Fruit fly (Drosophila melanogaster) whole organism, embryonic: ENCODE results near the gene mRpS30.
A peak's percentile ranks its signal among the peaks of the same experiment; 100 is the strongest.

Source experiments
- CG10462 ChIP-seq: fragments of 200-800 bp; sonication (Bioruptor generic); optimal IDR thresholded peaks from 2 replicates; lab custom pipeline; 2016; ENCODE audit warnings: missing biosample characterization, missing genetic modification characterization
- CG10565 ChIP-seq: fragments of 200-800 bp; sonication (Bioruptor generic); optimal IDR thresholded peaks from 3 replicates; lab custom pipeline; 2016; ENCODE audit warnings: missing biosample characterization, mild to moderate bottlenecking, missing genetic modification characterization
- CG13424 ChIP-seq: fragments of 200-800 bp; sonication (Bioruptor generic); optimal IDR thresholded peaks from 2 replicates; lab custom pipeline; 2019; ENCODE audit warnings: missing biosample characterization, mild to moderate bottlenecking, missing genetic modification characterization, moderate library complexity
- CG13894 ChIP-seq: fragments of 200-800 bp; sonication (Bioruptor generic); optimal IDR thresholded peaks from 3 replicates; lab custom pipeline; 2018; ENCODE audit warnings: missing biosample characterization, mild to moderate bottlenecking, missing genetic modification characterization, moderate library complexity
- CG15514 ChIP-seq: fragments of 200-800 bp; sonication (Bioruptor generic); optimal IDR thresholded peaks from 3 replicates; lab custom pipeline; 2017; ENCODE audit warnings: missing biosample characterization, missing genetic modification characterization, mild to moderate bottlenecking, moderate library complexity, missing genetic modification reagents
- CG16813 ChIP-seq: fragments of 200-800 bp; sonication (Bioruptor generic); IDR thresholded peaks from 3 replicates; pipeline ENCODE4 v1.3.6; 2022; ENCODE audit warnings: missing biosample characterization, missing genetic modification characterization; ENCODE audit not compliant: partially characterized antibody
- CG17186 ChIP-seq: fragments of 200-800 bp; sonication (Bioruptor generic); optimal IDR thresholded peaks from 3 replicates; lab custom pipeline; 2017; ENCODE audit warnings: missing biosample characterization, missing genetic modification reagents, missing genetic modification characterization
- CG2678 ChIP-seq: fragments of 200-800 bp; sonication (Bioruptor generic); optimal IDR thresholded peaks from 3 replicates; lab custom pipeline; 2019; ENCODE audit warnings: missing biosample characterization, mild to moderate bottlenecking, missing genetic modification characterization, moderate library complexity
- CG3281 ChIP-seq: fragments of 200-800 bp; sonication (Bioruptor generic); optimal IDR thresholded peaks from 3 replicates; lab custom pipeline; 2017; ENCODE audit warnings: missing biosample characterization, mild to moderate bottlenecking, missing genetic modification characterization
- CG33557 ChIP-seq: fragments of 200-800 bp; sonication (Bioruptor generic); optimal IDR thresholded peaks from 2 replicates; lab custom pipeline; 2019; ENCODE audit warnings: missing biosample characterization, mild to moderate bottlenecking, missing genetic modification characterization, moderate library complexity
- CG4617 ChIP-seq: fragments of 200-800 bp; sonication (Bioruptor generic); optimal IDR thresholded peaks from 3 replicates; lab custom pipeline; 2016; ENCODE audit warnings: missing biosample characterization, missing genetic modification characterization, borderline replicate concordance
- CG4730 ChIP-seq: fragments of 200-800 bp; sonication (Bioruptor generic); IDR thresholded peaks from 2 replicates; pipeline ENCODE4 v1.3.6; 2022; ENCODE audit warnings: missing biosample characterization, missing genetic modification characterization
- CG6272 ChIP-seq: fragments of 200-800 bp; sonication (Bioruptor generic); IDR thresholded peaks from 2 replicates; pipeline ENCODE4 v1.3.6; 2022; ENCODE audit warnings: missing biosample characterization, missing genetic modification characterization
- CG7786 ChIP-seq: fragments of 200-800 bp; sonication (Bioruptor generic); optimal IDR thresholded peaks from 2 replicates; lab custom pipeline; 2016; ENCODE audit warnings: missing biosample characterization, missing genetic modification characterization
- CG7839 ChIP-seq: fragments of 200-800 bp; sonication (Bioruptor generic); optimal IDR thresholded peaks from 3 replicates; lab custom pipeline; 2018; ENCODE audit warnings: missing biosample characterization, mild to moderate bottlenecking, missing genetic modification characterization, moderate library complexity
- CG7928 ChIP-seq: fragments of 200-800 bp; sonication (Bioruptor generic); optimal IDR thresholded peaks from 2 replicates; lab custom pipeline; 2017; ENCODE audit warnings: missing biosample characterization, mild to moderate bottlenecking, missing genetic modification characterization
- Dad ChIP-seq: fragments of 200-800 bp; sonication (Bioruptor generic); optimal IDR thresholded peaks from 3 replicates; lab custom pipeline; 2016; ENCODE audit warnings: missing biosample characterization, missing genetic modification characterization
- E2f2 ChIP-seq: fragments of 200-800 bp; sonication (Bioruptor generic); IDR thresholded peaks from 2 replicates; pipeline ENCODE4 v1.3.6; 2022; ENCODE audit warnings: missing biosample characterization, missing genetic modification characterization
- GATAe ChIP-seq: fragments of 200-800 bp; sonication (Bioruptor generic); conservative IDR thresholded peaks from 2 replicates; pipeline ENCODE4 v1.3.6; 2022; ENCODE audit warnings: missing biosample characterization, missing genetic modification characterization
- Gug ChIP-seq: fragments of 200-800 bp; sonication (Bioruptor generic); IDR thresholded peaks from 4 replicates; pipeline ENCODE4 v1.3.6; 2022; ENCODE audit warnings: missing biosample characterization, missing genetic modification characterization
- HmgZ ChIP-seq: fragments of 200-800 bp; sonication (Bioruptor generic); optimal IDR thresholded peaks from 2 replicates; lab custom pipeline; 2018; ENCODE audit warnings: missing biosample characterization, mild to moderate bottlenecking, missing genetic modification characterization
- NfI ChIP-seq: fragments of 200-800 bp; sonication (Bioruptor generic); optimal IDR thresholded peaks from 3 replicates; lab custom pipeline; 2018; ENCODE audit warnings: missing biosample characterization, mild to moderate bottlenecking, missing genetic modification characterization, moderate library complexity
- Sry-δ ChIP-seq: fragments of 200-800 bp; sonication (Bioruptor generic); optimal IDR thresholded peaks from 2 replicates; lab custom pipeline; 2016; ENCODE audit warnings: missing biosample characterization, missing genetic modification characterization
- Xrp1 ChIP-seq: fragments of 200-800 bp; sonication (Bioruptor generic); IDR thresholded peaks from 2 replicates; pipeline ENCODE4 v1.3.6; 2022; ENCODE audit warnings: missing biosample characterization, missing genetic modification characterization
- bsh ChIP-seq, 2 experiments: fragments of 200-800 bp; sonication (Bioruptor generic); optimal IDR thresholded peaks; 2 replicates each; lab custom pipeline; 2017 to 2018; ENCODE audit warnings: mild to moderate bottlenecking in 2 of 2, missing biosample characterization in 2 of 2, missing genetic modification characterization in 2 of 2, moderate library complexity in 1 of 2
- chinmo ChIP-seq: fragments of 200-800 bp; sonication (Bioruptor generic); IDR thresholded peaks from 4 replicates; pipeline ENCODE4 v1.3.6; 2022; ENCODE audit warnings: missing biosample characterization, missing genetic modification characterization; ENCODE audit not compliant: partially characterized antibody
- crp ChIP-seq, 2 experiments: fragments of 200-800 bp; sonication (Bioruptor generic); optimal IDR thresholded peaks; 2 replicates in 1 of 2; 3 replicates in 1 of 2; lab custom pipeline; 2017; ENCODE audit warnings: missing biosample characterization in 2 of 2, missing genetic modification characterization in 2 of 2, mild to moderate bottlenecking in 1 of 2, moderate library complexity in 1 of 2
- dmrt11E ChIP-seq: fragments of 200-800 bp; sonication (Bioruptor generic); optimal IDR thresholded peaks from 3 replicates; lab custom pipeline; 2018; ENCODE audit warnings: missing biosample characterization, mild to moderate bottlenecking, missing genetic modification characterization, moderate library complexity
- dysf ChIP-seq: fragments of 200-800 bp; sonication (Bioruptor generic); IDR thresholded peaks from 3 replicates; pipeline ENCODE4 v1.3.6; 2022; ENCODE audit warnings: missing biosample characterization, missing genetic modification characterization
- ems ChIP-seq: fragments of 200-800 bp; sonication (Bioruptor generic); optimal IDR thresholded peaks from 3 replicates; lab custom pipeline; 2016; ENCODE audit warnings: missing biosample characterization, missing genetic modification characterization
- grau ChIP-seq: fragments of 200-800 bp; optimal IDR thresholded peaks from 3 replicates; lab custom pipeline; 2019; ENCODE audit warnings: missing biosample characterization, mild to moderate bottlenecking, missing genetic modification characterization, moderate library complexity
- insv ChIP-seq, 2 experiments: fragments of 200-800 bp; sonication (Bioruptor generic); optimal IDR thresholded peaks; 3 replicates each; lab custom pipeline; 2016 to 2018; ENCODE audit warnings: missing biosample characterization in 2 of 2, missing genetic modification characterization in 2 of 2
- klu ChIP-seq: fragments of 200-800 bp; sonication (Bioruptor generic); IDR thresholded peaks from 2 replicates; pipeline ENCODE4 v1.3.6; 2022; ENCODE audit warnings: missing biosample characterization, missing genetic modification characterization
- lbe ChIP-seq: fragments of 200-800 bp; sonication (Bioruptor generic); optimal IDR thresholded peaks from 2 replicates; lab custom pipeline; 2016; ENCODE audit warnings: missing biosample characterization, mild to moderate bottlenecking, missing genetic modification characterization
- lilli ChIP-seq: fragments of 200-800 bp; sonication (Bioruptor generic); optimal IDR thresholded peaks from 3 replicates; lab custom pipeline; 2016; ENCODE audit warnings: missing biosample characterization, missing genetic modification characterization
- lola ChIP-seq, 3 experiments: fragments of >200 bp in 2 of 3; fragments of 200-800 bp in 1 of 3; sonication (Bioruptor generic) in 1 of 3; optimal IDR thresholded peaks; 2 replicates each; lab custom pipeline; 2017 to 2019; ENCODE audit warnings: missing biosample characterization in 3 of 3, missing genetic modification characterization in 3 of 3, mild to moderate bottlenecking in 1 of 3, moderate library complexity in 1 of 3
- mam ChIP-seq: fragments of 200-800 bp; sonication (Bioruptor generic); optimal IDR thresholded peaks from 3 replicates; lab custom pipeline; 2016; ENCODE audit warnings: missing biosample characterization, missing genetic modification characterization
- org-1 ChIP-seq: fragments of 200-800 bp; sonication (Bioruptor generic); optimal IDR thresholded peaks from 2 replicates; lab custom pipeline; 2017; ENCODE audit warnings: missing biosample characterization, missing genetic modification characterization
- psq ChIP-seq: fragments of 200-800 bp; sonication (Bioruptor generic); optimal IDR thresholded peaks from 2 replicates; lab custom pipeline; 2017; ENCODE audit warnings: missing biosample characterization, missing genetic modification characterization
- pum ChIP-seq: fragments of 200-800 bp; sonication (Bioruptor generic); optimal IDR thresholded peaks from 2 replicates; lab custom pipeline; 2016; ENCODE audit warnings: missing biosample characterization, missing genetic modification characterization
- pzg ChIP-seq: fragments of 200-800 bp; sonication (Bioruptor generic); optimal IDR thresholded peaks from 3 replicates; lab custom pipeline; 2018; ENCODE audit warnings: missing biosample characterization, mild to moderate bottlenecking, missing genetic modification characterization, moderate library complexity
- ranshi ChIP-seq: fragments of 200-800 bp; sonication (Bioruptor generic); IDR thresholded peaks from 2 replicates; pipeline ENCODE4 v1.3.6; 2022; ENCODE audit warnings: missing biosample characterization, missing genetic modification characterization
- sens ChIP-seq: fragments of 200-800 bp; sonication (Bioruptor generic); peaks from one replicate; lab custom pipeline; 2016; ENCODE audit warnings: missing biosample characterization, missing genetic modification characterization
- shn ChIP-seq: fragments of 200-800 bp; sonication (Bioruptor generic); optimal IDR thresholded peaks from 3 replicates; lab custom pipeline; 2016; ENCODE audit warnings: missing biosample characterization, missing genetic modification characterization
- stwl ChIP-seq: fragments of 200-800 bp; sonication (Bioruptor generic); optimal IDR thresholded peaks from 3 replicates; lab custom pipeline; 2018; ENCODE audit warnings: missing biosample characterization, mild to moderate bottlenecking, missing genetic modification characterization, moderate library complexity
- trem ChIP-seq: fragments of 200-800 bp; optimal IDR thresholded peaks from 3 replicates; lab custom pipeline; 2019; ENCODE audit warnings: missing biosample characterization, mild to moderate bottlenecking, missing genetic modification characterization, moderate library complexity
- unpg ChIP-seq: fragments of 200-800 bp; sonication (Bioruptor generic); optimal IDR thresholded peaks from 3 replicates; lab custom pipeline; 2018; ENCODE audit warnings: missing biosample characterization, mild to moderate bottlenecking, missing genetic modification characterization, moderate library complexity
- wek ChIP-seq: fragments of 200-800 bp; sonication (Bioruptor generic); optimal IDR thresholded peaks from 3 replicates; lab custom pipeline; 2018; ENCODE audit warnings: missing biosample characterization, mild to moderate bottlenecking, missing genetic modification characterization, moderate library complexity

Gene mRpS30

DNA sequence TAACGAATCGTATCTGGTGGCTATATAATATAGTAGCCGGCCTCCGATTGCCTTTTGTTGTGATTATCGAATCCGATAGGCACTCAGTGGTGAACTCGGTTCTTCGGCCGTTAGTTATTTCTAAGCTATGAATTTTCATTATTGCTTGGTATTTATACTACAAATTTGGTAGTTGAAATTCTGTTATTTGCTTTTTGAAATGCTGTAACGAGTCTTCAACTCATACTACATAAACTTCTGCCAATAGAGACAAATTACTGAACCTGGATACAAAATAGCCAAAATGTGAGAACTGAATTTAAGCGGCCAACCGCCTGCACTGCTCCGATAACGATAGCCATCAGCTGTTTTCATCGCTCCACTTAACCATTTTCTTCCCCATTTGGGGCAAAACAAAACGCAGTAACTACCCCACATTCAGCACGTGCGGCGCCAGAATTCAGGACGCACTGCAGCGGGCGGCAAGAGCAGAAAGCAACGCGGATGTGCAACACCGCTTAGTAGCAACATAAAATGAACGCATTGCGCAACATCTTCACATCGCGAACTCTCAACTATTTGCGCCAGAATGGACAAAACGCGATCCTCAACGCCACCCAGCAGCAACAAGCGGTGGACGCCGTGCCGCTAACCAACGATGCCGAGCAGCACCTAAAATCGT, 46.8 kb upstream of the mRpS30 start, which contains the start of the genes CG11679 and CG8206 (continued):
- TF ChIP-seq CG4730 (GFP tag; lab: Robert Waterston, UW) = no peak
- TF ChIP-seq unpg (GFP tag; lab: Kevin White, UChicago) = peak; percentile 15
- peak; percentile 54 for TF ChIP-seq CG7786
- TF ChIP-seq CG3281 (GFP tag; lab: Kevin White, UChicago) = peak; percentile 15
- peak; percentile 39; the same call in 1 of the 2 replicates for TF ChIP-seq ranshi (GFP tag; lab: Robert Waterston, UW)
- TF ChIP-seq Sry-δ = peak; percentile 75
- peak; percentile 6 for TF ChIP-seq CG13894 (tag; lab: Kevin White, UChicago)
- TF ChIP-seq CG33557 (GFP tag; lab: Kevin White, UChicago) = no peak
- 0 out of 2 replicates have a peak, but pooled peaks have one; percentile 8 for TF ChIP-seq CG6272 (GFP tag; lab: Robert Waterston, UW)
- TF ChIP-seq NfI (GFP tag; lab: Kevin White, UChicago) = peak; percentile 39
- no peak for TF ChIP-seq CG7928 (GFP tag; lab: Kevin White, UChicago)
- peak; percentile 60 for TF ChIP-seq CG2678 (tag; lab: Kevin White, UChicago)
- peak; percentile 41; the same call in 1 of the 2 replicates for TF ChIP-seq Xrp1 (GFP tag; lab: Robert Waterston, UW)
- TF ChIP-seq psq (GFP tag; lab: Kevin White, UChicago) = no peak
- peak; percentile 55 for TF ChIP-seq grau (tag; lab: Kevin White, UChicago)
- no peak for TF ChIP-seq GATAe
- TF ChIP-seq org-1 (GFP tag; lab: Kevin White, UChicago) = no peak
- 0 out of 2 replicates have a peak, but pooled peaks have one; percentile 17 for TF ChIP-seq E2f2
- peak; percentile 39; the same call in 2 of the 3 replicates for TF ChIP-seq CG16813 (GFP tag; lab: Robert Waterston, UW)
- peak; percentile 49 for TF ChIP-seq trem (tag; lab: Kevin White, UChicago)
- TF ChIP-seq sens (GFP tag; lab: Kevin White, UChicago) = peak; percentile 78
- 0 out of 4 replicates have a peak, but pooled peaks have one; percentile 44 for TF ChIP-seq chinmo (GFP tag; lab: Robert Waterston, UW)
- no peak for TF ChIP-seq bsh (GFP tag; optimal IDR thresholded peaks at IDR 0.05; lab: Kevin White, UChicago)
- no peak for TF ChIP-seq CG17186 (GFP tag; lab: Kevin White, UChicago)
- no peak for TF ChIP-seq CG10565
- TF ChIP-seq Gug (GFP tag; lab: Robert Waterston, UW) = peak; percentile 26; the same call in 1 of the 4 replicates
- TF ChIP-seq CG13424 (tag; lab: Kevin White, UChicago) = peak; percentile 56
- TF ChIP-seq stwl (tag; lab: Kevin White, UChicago) = peak; percentile 9
- TF ChIP-seq dysf (GFP tag; lab: Robert Waterston, UW) = peak; percentile 41; the same call in 1 of the 3 replicates
- peak in 1 of 2 experiments; percentile 86 for TF ChIP-seq crp (GFP tag; optimal IDR thresholded peaks at IDR 0.05; lab: Kevin White, UChicago)
- peak; percentile 60 for TF ChIP-seq lilli (GFP tag; lab: Kevin White, UChicago)
- TF ChIP-seq insv (GFP tag; optimal IDR thresholded peaks at IDR 0.05; lab: Kevin White, UChicago) = peak in 1 of 2 experiments; percentile 33
- TF ChIP-seq CG4617 (GFP tag; lab: Kevin White, UChicago) = peak; percentile 5
- peak; percentile 49 for TF ChIP-seq CG7839
- TF ChIP-seq lbe (GFP tag; lab: Kevin White, UChicago) = no peak
- no peak for TF ChIP-seq wek (GFP tag; lab: Kevin White, UChicago)
- peak; percentile 54 for TF ChIP-seq pum (GFP tag; lab: Kevin White, UChicago)
- peak; percentile 27 for TF ChIP-seq Dad
- peak; percentile 52 for TF ChIP-seq shn
- peak; percentile 32 for TF ChIP-seq dmrt11E (tag; lab: Kevin White, UChicago)
- TF ChIP-seq mam (GFP tag; lab: Kevin White, UChicago) = peak; percentile 66
- TF ChIP-seq CG15514 (GFP tag; lab: Kevin White, UChicago) = peak; percentile 90
- TF ChIP-seq ems (GFP tag; lab: Kevin White, UChicago) = no peak
- no peak for TF ChIP-seq CG10462 (GFP tag; lab: Kevin White, UChicago)
- peak in 1 of 3 experiments; percentile 27 for TF ChIP-seq lola (GFP tag; optimal IDR thresholded peaks at IDR 0.05; lab: Kevin White, UChicago)
- TF ChIP-seq klu = peak; percentile 19; the same call in 1 of the 2 replicates
- TF ChIP-seq HmgZ (tag; lab: Kevin White, UChicago) = peak; percentile 57
- peak; percentile 54 for TF ChIP-seq pzg
